Worm (Caenorhabditis elegans): ENCODE data around the gene W04G3.12.
A peak's percentile ranks its signal among the peaks of the same experiment; 100 is the strongest.

W04G3.12 gene

ce11 chrX:11095480-11095879 lies 18.9 kb upstream of the W04G3.12 start (continued):
- TF ChIP-seq pha-4 (GFP tag; IDR thresholded peaks at IDR 0.05) (peak; percentile 90), pha-4 (tag; optimal IDR thresholded peaks at IDR 0.05) (no peak), cey-2 (tag; optimal IDR thresholded peaks at IDR 0.05; ENCODE audit: borderline replicate concordance, insufficient read depth) (no peak), D1046.2 (GFP tag; IDR thresholded peaks at IDR 0.05) (peak; percentile 84), snpc-1.2 (GFP tag; IDR thresholded peaks at IDR 0.05) (peak; percentile 92), F37D6.2 (tag; optimal IDR thresholded peaks at IDR 0.05) (peak; percentile 93), zfp-2 (tag; optimal IDR thresholded peaks at IDR 0.05) (peak; percentile 16), dmd-8 (GFP tag; IDR thresholded peaks at IDR 0.05) (peak; percentile 92), Y48G9A.11 (GFP tag; IDR thresholded peaks at IDR 0.05) (no peak; the same call in 1 of the 2 replicates), jun-1 (tag; optimal IDR thresholded peaks at IDR 0.05) (peak; percentile 72), egl-27 (tag; optimal IDR thresholded peaks at IDR 0.05) (no peak), spr-3 (GFP tag; optimal IDR thresholded peaks at IDR 0.05) (no peak), ztf-7 (tag; optimal IDR thresholded peaks at IDR 0.05) (peak; percentile 86), nhr-41 (GFP tag; IDR thresholded peaks at IDR 0.05) (peak; percentile 89; the same call in 1 of the 2 replicates), pqm-1 (tag; optimal IDR thresholded peaks at IDR 0.05) (no peak), sdz-12 (GFP tag; optimal IDR thresholded peaks at IDR 0.05) (peak; percentile 59), ZK546.5 (tag; optimal IDR thresholded peaks at IDR 0.05) (no peak), madf-9 (GFP tag; conservative IDR thresholded peaks at IDR 0.05) (peak; percentile 88), hlh-30 (tag; optimal IDR thresholded peaks at IDR 0.05; ENCODE audit: insufficient read depth) (peak; percentile 78), unc-62 (GFP tag; optimal IDR thresholded peaks at IDR 0.05 in 1 of 2) (peak in 1 of 2 experiments; percentile 95), unc-62 (tag; optimal IDR thresholded peaks at IDR 0.05) (no peak), lin-38 (GFP tag; IDR thresholded peaks at IDR 0.05) (peak; percentile 78), dpl-1 (GFP tag; optimal IDR thresholded peaks at IDR 0.05) (peak; percentile 50), nhr-76 (tag; optimal IDR thresholded peaks at IDR 0.05) (no peak), ceh-82 (tag; optimal IDR thresholded peaks at IDR 0.05) (no peak), daf-19 (GFP tag; conservative IDR thresholded peaks at IDR 0.05) (peak; percentile 94), F26F4.8 (GFP tag; conservative IDR thresholded peaks at IDR 0.05) (0 out of 2 replicates have a peak, but pooled peaks have one; percentile 50), nhr-11 (tag; optimal IDR thresholded peaks at IDR 0.05) (peak; percentile 55), hmg-1.1 (GFP tag; IDR thresholded peaks at IDR 0.05) (peak; percentile 97), attf-4 (tag; optimal IDR thresholded peaks at IDR 0.05) (no peak), spr-1 (tag; optimal IDR thresholded peaks at IDR 0.05) (peak; percentile 88), aha-1 (tag) (peak; percentile 99), snpc-4 (tag; optimal IDR thresholded peaks at IDR 0.05) (no peak), tra-1 (GFP tag; IDR thresholded peaks at IDR 0.05) (peak; percentile 91), ceh-44 (GFP tag; IDR thresholded peaks at IDR 0.05) (peak; percentile 75; the same call in 1 of the 2 replicates), F44E2.7 (GFP tag; IDR thresholded peaks at IDR 0.05) (no peak), aly-2 (tag; optimal IDR thresholded peaks at IDR 0.05) (no peak), fos-1 (tag; optimal IDR thresholded peaks at IDR 0.05) (no peak), duxl-1 (tag; optimal IDR thresholded peaks at IDR 0.05; ENCODE audit: poor library complexity) (peak; percentile 93), R02D3.7 (tag; optimal IDR thresholded peaks at IDR 0.05) (no peak), egl-43 (GFP tag; IDR thresholded peaks at IDR 0.05) (no peak; the same call in none of the 2 replicates), F10B5.3 (tag; optimal IDR thresholded peaks at IDR 0.05) (peak; percentile 78), zip-11 (GFP tag; IDR thresholded peaks at IDR 0.05) (no peak), vab-7 (GFP tag; IDR thresholded peaks at IDR 0.05) (no peak; the same call in 1 of the 2 replicates), lin-13 (GFP tag; optimal IDR thresholded peaks at IDR 0.05) (peak; percentile 67), daf-8 (GFP tag; IDR thresholded peaks at IDR 0.05) (no peak), lim-7 (GFP tag; IDR thresholded peaks at IDR 0.05) (peak; percentile 87), fkh-10 (GFP tag; optimal IDR thresholded peaks at IDR 0.05) (peak; percentile 4), lin-29 (GFP tag; IDR thresholded peaks at IDR 0.05) (peak; percentile 78; the same call in 1 of the 2 replicates), nhr-77 (tag; optimal IDR thresholded peaks at IDR 0.05) (peak; percentile 27), dve-1 (tag; optimal IDR thresholded peaks at IDR 0.05; ENCODE audit: insufficient read depth) (peak; percentile 79), mxl-2 (GFP tag; conservative IDR thresholded peaks at IDR 0.05) (no peak)
